Worm (Caenorhabditis elegans) whole organism, L2 larva: ENCODE measurements around the gene C08F8.6.
A peak's percentile ranks its signal among the peaks of the same experiment; 100 is the strongest.

Source experiments
- F13H6.1 ChIP-seq: sonication (generic microtip); optimal IDR thresholded peaks from 2 replicates; lab custom pipeline; 2016; ENCODE audit warnings: missing genetic modification characterization, missing compliant biosample characterization
- R02D3.7 ChIP-seq: fragments of 150-350 bp; optimal IDR thresholded peaks from 2 replicates; lab custom pipeline; 2014; ENCODE audit warnings: missing biosample characterization, missing genetic modification characterization
- Y55F3AM.14 ChIP-seq: fragments of 200-800 bp; sonication (Bioruptor generic); optimal IDR thresholded peaks from 2 replicates; lab custom pipeline; 2018; ENCODE audit warnings: mild to moderate bottlenecking, missing genetic modification characterization, missing compliant biosample characterization
- ZK546.5 ChIP-seq: sonication (generic microtip); optimal IDR thresholded peaks from 2 replicates; lab custom pipeline; 2017; ENCODE audit warnings: missing biosample characterization, missing genetic modification characterization
- alr-1 ChIP-seq: fragments of 150-350 bp; optimal IDR thresholded peaks from 2 replicates; lab custom pipeline; 2014; ENCODE audit warnings: missing biosample characterization, missing genetic modification characterization
- aly-2 ChIP-seq: fragments of 150-350 bp; optimal IDR thresholded peaks from 2 replicates; lab custom pipeline; 2014; ENCODE audit warnings: missing biosample characterization, missing genetic modification characterization
- ama-1 ChIP-seq: fragments of 150-350 bp; optimal IDR thresholded peaks from 2 replicates; lab custom pipeline; 2018; ENCODE audit warnings: inconsistent platforms
- blmp-1 ChIP-seq: sonication (generic microtip); optimal IDR thresholded peaks from 2 replicates; lab custom pipeline; 2017; ENCODE audit warnings: missing genetic modification characterization, mild to moderate bottlenecking, missing compliant biosample characterization, antibody characterized with exemption, moderate library complexity; ENCODE audit not compliant: insufficient read depth
- ceh-16 ChIP-seq: fragments of 150-350 bp; optimal IDR thresholded peaks from 2 replicates; lab custom pipeline; 2014; ENCODE audit warnings: missing biosample characterization, missing genetic modification characterization
- ceh-82 ChIP-seq: fragments of 150-350 bp; optimal IDR thresholded peaks from 2 replicates; lab custom pipeline; 2014; ENCODE audit warnings: missing biosample characterization, missing genetic modification characterization
- crh-2 ChIP-seq: sonication (generic microtip); optimal IDR thresholded peaks from 2 replicates; lab custom pipeline; 2017; ENCODE audit warnings: missing biosample characterization, missing genetic modification characterization
- dmd-4 ChIP-seq: sonication (generic microtip); optimal IDR thresholded peaks from 2 replicates; lab custom pipeline; 2017; ENCODE audit warnings: missing biosample characterization, missing genetic modification characterization
- egl-27 ChIP-seq: sonication (generic microtip); optimal IDR thresholded peaks from 3 replicates; lab custom pipeline; 2017; ENCODE audit warnings: missing biosample characterization, missing genetic modification reagents, missing genetic modification characterization
- elt-1 ChIP-seq: fragments of 150-350 bp; optimal IDR thresholded peaks from 2 replicates; lab custom pipeline; 2014; ENCODE audit warnings: missing biosample characterization, missing genetic modification characterization
- elt-3 ChIP-seq: sonication (generic microtip); optimal IDR thresholded peaks from 2 replicates; lab custom pipeline; 2017; ENCODE audit warnings: missing biosample characterization, missing genetic modification characterization
- fos-1 ChIP-seq: fragments of 150-350 bp; optimal IDR thresholded peaks from 2 replicates; lab custom pipeline; 2014; ENCODE audit warnings: missing biosample characterization, missing genetic modification characterization
- gmeb-1 ChIP-seq: fragments of 150-350 bp; optimal IDR thresholded peaks from 2 replicates; lab custom pipeline; 2014; ENCODE audit warnings: missing biosample characterization, missing genetic modification characterization
- lin-11 ChIP-seq: fragments of 150-350 bp; sonication (generic microtip); optimal IDR thresholded peaks from 2 replicates; lab custom pipeline; 2014; ENCODE audit warnings: missing biosample characterization, missing genetic modification characterization, inconsistent platforms, mixed read lengths
- lin-13 ChIP-seq: fragments of 150-350 bp; optimal IDR thresholded peaks from 2 replicates; lab custom pipeline; 2014; ENCODE audit warnings: missing biosample characterization, missing genetic modification reagents, missing genetic modification characterization
- lin-39 ChIP-seq: fragments of 150-350 bp; optimal IDR thresholded peaks from 2 replicates; lab custom pipeline; 2014; ENCODE audit warnings: missing biosample characterization, missing genetic modification reagents, missing genetic modification characterization
- lsy-2 ChIP-seq, 2 experiments: fragments of 150-350 bp in 1 of 2; sonication (generic microtip) in 1 of 2; optimal IDR thresholded peaks; 2 replicates each; lab custom pipeline; 2014 to 2017; ENCODE audit warnings: missing biosample characterization in 2 of 2, missing genetic modification characterization in 2 of 2
- mab-5 ChIP-seq: fragments of 150-350 bp; optimal IDR thresholded peaks from 2 replicates; lab custom pipeline; 2014; ENCODE audit warnings: missing biosample characterization, missing genetic modification characterization
- mbf-1 ChIP-seq: sonication (generic microtip); optimal IDR thresholded peaks from 2 replicates; lab custom pipeline; 2017; ENCODE audit warnings: missing biosample characterization, missing genetic modification characterization
- mdl-1 ChIP-seq, 2 experiments: fragments of 150-350 bp in 1 of 2; sonication (generic microtip) in 1 of 2; optimal IDR thresholded peaks; 2 replicates each; lab custom pipeline; 2017; ENCODE audit warnings: missing biosample characterization in 2 of 2, missing genetic modification characterization in 2 of 2
- nhr-10 ChIP-seq: sonication (generic microtip); optimal IDR thresholded peaks from 2 replicates; lab custom pipeline; 2017; ENCODE audit warnings: missing biosample characterization, missing genetic modification characterization
- nhr-11 ChIP-seq: fragments of 150-350 bp; optimal IDR thresholded peaks from 2 replicates; lab custom pipeline; 2014; ENCODE audit warnings: missing biosample characterization, missing genetic modification characterization
- nhr-12 ChIP-seq: fragments of 150-350 bp; optimal IDR thresholded peaks from 2 replicates; lab custom pipeline; 2014; ENCODE audit warnings: missing biosample characterization, missing genetic modification characterization
- nhr-129 ChIP-seq: fragments of 150-350 bp; optimal IDR thresholded peaks from 2 replicates; lab custom pipeline; 2014; ENCODE audit warnings: missing biosample characterization, missing genetic modification characterization
- nhr-21 ChIP-seq: fragments of 150-350 bp; optimal IDR thresholded peaks from 2 replicates; lab custom pipeline; 2014; ENCODE audit warnings: missing biosample characterization, missing genetic modification characterization
- nhr-23 ChIP-seq: fragments of 150-350 bp; optimal IDR thresholded peaks from 2 replicates; lab custom pipeline; 2014; ENCODE audit warnings: missing biosample characterization, missing genetic modification reagents, missing genetic modification characterization
- nhr-237 ChIP-seq: fragments of 150-350 bp; optimal IDR thresholded peaks from 2 replicates; lab custom pipeline; 2014; ENCODE audit warnings: missing biosample characterization, missing genetic modification characterization
- nhr-25 ChIP-seq: fragments of 150-350 bp; sonication (generic microtip); optimal IDR thresholded peaks from 3 replicates; lab custom pipeline; 2014; ENCODE audit warnings: missing biosample characterization, missing genetic modification characterization
- nhr-77 ChIP-seq: fragments of 150-350 bp; optimal IDR thresholded peaks from 2 replicates; lab custom pipeline; 2014; ENCODE audit warnings: missing biosample characterization, missing genetic modification characterization
- peb-1 ChIP-seq: fragments of 150-350 bp; optimal IDR thresholded peaks from 2 replicates; lab custom pipeline; 2014; ENCODE audit warnings: missing biosample characterization, missing genetic modification characterization
- sem-4 ChIP-seq: fragments of 150-350 bp; optimal IDR thresholded peaks from 2 replicates; lab custom pipeline; 2014; ENCODE audit warnings: missing biosample characterization, missing genetic modification reagents, missing genetic modification characterization
- skn-1 ChIP-seq: sonication (generic microtip); optimal IDR thresholded peaks from 2 replicates; lab custom pipeline; 2017; ENCODE audit warnings: missing biosample characterization, missing genetic modification characterization
- sma-3 ChIP-seq: sonication (generic microtip); optimal IDR thresholded peaks from 2 replicates; lab custom pipeline; 2016; ENCODE audit warnings: missing genetic modification reagents, missing genetic modification characterization, missing compliant biosample characterization
- sma-9 ChIP-seq, 2 experiments: fragments of 150-350 bp in 1 of 2; sonication (generic microtip) in 1 of 2; optimal IDR thresholded peaks; 2 replicates each; lab custom pipeline; 2014 to 2016; ENCODE audit warnings: missing genetic modification characterization in 2 of 2, mild to moderate bottlenecking in 1 of 2, missing biosample characterization in 1 of 2, missing compliant biosample characterization in 1 of 2, missing genetic modification reagents in 1 of 2, moderate library complexity in 1 of 2
- snpc-4 ChIP-seq: fragments of 150-350 bp; optimal IDR thresholded peaks from 2 replicates; lab custom pipeline; 2014; ENCODE audit warnings: missing biosample characterization, missing genetic modification characterization
- unc-39 ChIP-seq: fragments of 150-350 bp; optimal IDR thresholded peaks from 2 replicates; lab custom pipeline; 2014; ENCODE audit warnings: missing biosample characterization, missing genetic modification characterization
- unc-55 ChIP-seq: fragments of 150-350 bp; sonication (generic microtip); optimal IDR thresholded peaks from 3 replicates; lab custom pipeline; 2014; ENCODE audit warnings: missing biosample characterization, missing genetic modification reagents, missing genetic modification characterization
- unc-62 ChIP-seq: fragments of 150-350 bp; optimal IDR thresholded peaks from 2 replicates; lab custom pipeline; 2014; ENCODE audit warnings: missing biosample characterization, missing genetic modification reagents, missing genetic modification characterization
- zag-1 ChIP-seq: fragments of 150-350 bp; optimal IDR thresholded peaks from 2 replicates; lab custom pipeline; 2014; ENCODE audit warnings: missing biosample characterization, missing genetic modification characterization
- ztf-1 ChIP-seq: fragments of 200-800 bp; sonication (Bioruptor generic); conservative IDR thresholded peaks from 2 replicates; pipeline ENCODE4 v1.3.6; 2022; ENCODE audit warnings: missing genetic modification characterization, missing compliant biosample characterization
- ztf-11 ChIP-seq: sonication (generic microtip); optimal IDR thresholded peaks from 2 replicates; lab custom pipeline; 2017; ENCODE audit warnings: missing biosample characterization, missing genetic modification characterization
- ztf-4 ChIP-seq: fragments of 150-350 bp; optimal IDR thresholded peaks from 2 replicates; lab custom pipeline; 2014; ENCODE audit warnings: missing biosample characterization, missing genetic modification characterization

Gene C08F8.6

ce11 chrIV:11124674-11125073, 40.1 kb downstream of the C08F8.6 start, which contains the start of gene spo-11:
Gene spo-11, minus strand, starts transcription at chrIV:11124862.
- TF ChIP-seq aly-2 (no peak), sem-4 (tag; lab: Kevin White, UChicago) (no peak), egl-27 (no peak), nhr-77 (no peak), mab-5 (no peak), elt-1 (tag; lab: Kevin White, UChicago) (no peak), unc-62 (GFP tag; lab: Kevin White, UChicago) (no peak), sma-3 (no peak), nhr-25 (tag; lab: Kevin White, UChicago) (no peak), unc-39 (tag; lab: Kevin White, UChicago) (no peak), crh-2 (no peak), nhr-12 (tag; lab: Kevin White, UChicago) (no peak), ZK546.5 (no peak), unc-55 (GFP tag; lab: Kevin White, UChicago) (no peak), nhr-23 (no peak), ama-1 (lab: Kevin White, UChicago) (no peak)

ce11 chrIV:11119972-11120562, 44.7 kb downstream of the C08F8.6 start:
- TF ChIP-seq elt-3 (tag; lab: Kevin White, UChicago) (no peak), snpc-4 (tag; lab: Kevin White, UChicago) (no peak), nhr-77 (no peak), lsy-2 (tag; optimal IDR thresholded peaks at IDR 0.05; lab: Kevin White, UChicago) (no peak), mbf-1 (no peak), ZK546.5 (no peak), nhr-25 (tag; lab: Kevin White, UChicago) (no peak), unc-55 (GFP tag; lab: Kevin White, UChicago) (no peak), peb-1 (no peak), blmp-1 (tag; lab: Kevin White, UChicago) (no peak), fos-1 (tag; lab: Kevin White, UChicago) (no peak), ceh-82 (tag; lab: Kevin White, UChicago) (no peak), ceh-16 (tag; lab: Kevin White, UChicago) (peak; percentile 41), lin-11 (no peak), unc-62 (GFP tag; lab: Kevin White, UChicago) (no peak), nhr-11 (tag; lab: Kevin White, UChicago) (no peak), ztf-11 (no peak), lin-13 (GFP tag; lab: Kevin White, UChicago) (no peak), nhr-129 (no peak), nhr-12 (tag; lab: Kevin White, UChicago) (no peak), zag-1 (tag; lab: Kevin White, UChicago) (no peak), elt-1 (tag; lab: Kevin White, UChicago) (peak; percentile 84), mab-5 (no peak), egl-27 (no peak), alr-1 (tag; lab: Kevin White, UChicago) (no peak), ztf-1 (no peak), nhr-21 (tag; lab: Kevin White, UChicago) (peak; percentile 20), nhr-10 (no peak), Y55F3AM.14 (no peak), R02D3.7 (tag; lab: Kevin White, UChicago) (no peak), F13H6.1 (tag; lab: Kevin White, UChicago) (peak; percentile 47), nhr-237 (tag; lab: Kevin White, UChicago) (no peak), sma-3 (no peak), lin-39 (tag; lab: Kevin White, UChicago) (no peak), gmeb-1 (tag; lab: Kevin White, UChicago) (no peak), dmd-4 (no peak)

ce11 chrIV:11118837-11119491, 45.8 kb downstream of the C08F8.6 start, which contains the start of the genes imp-2 and enpl-1:
Gene imp-2, minus strand, starts transcription at chrIV:11118887.
Gene enpl-1, plus strand, starts transcription at chrIV:11119298.
- peak; percentile 94 for TF ChIP-seq nhr-129
- peak; percentile 82 for TF ChIP-seq egl-27
- TF ChIP-seq mab-5: peak; percentile 89
- TF ChIP-seq crh-2: peak; percentile 98
- TF ChIP-seq mbf-1: no peak
- no peak for TF ChIP-seq skn-1 (tag; lab: Kevin White, UChicago)
- peak; percentile 70 to 97 for TF ChIP-seq mdl-1 (tag; optimal IDR thresholded peaks at IDR 0.05; lab: Kevin White, UChicago)
- TF ChIP-seq fos-1 (tag; lab: Kevin White, UChicago): peak; percentile 86
- TF ChIP-seq nhr-23: peak; percentile 25
- TF ChIP-seq snpc-4 (tag; lab: Kevin White, UChicago): peak; percentile 34
- peak; percentile 21 for TF ChIP-seq nhr-237 (tag; lab: Kevin White, UChicago)
- TF ChIP-seq lsy-2 (tag; optimal IDR thresholded peaks at IDR 0.05; lab: Kevin White, UChicago): peak; percentile 90 to 96
- peak; percentile 93 for TF ChIP-seq lin-11
- TF ChIP-seq ztf-4 (tag; lab: Kevin White, UChicago): peak; percentile 69
- TF ChIP-seq peb-1: no peak
- no peak for TF ChIP-seq ztf-1
- TF ChIP-seq sma-9 (GFP tag; optimal IDR thresholded peaks at IDR 0.05; lab: Kevin White, UChicago): peak; percentile 81
- no peak for TF ChIP-seq sma-9 (tag; optimal IDR thresholded peaks at IDR 0.05; lab: Kevin White, UChicago)
- TF ChIP-seq elt-1 (tag; lab: Kevin White, UChicago): no peak
- peak; percentile 78 for TF ChIP-seq nhr-25 (tag; lab: Kevin White, UChicago)
- TF ChIP-seq Y55F3AM.14: peak; percentile 34
- TF ChIP-seq nhr-77: peak; percentile 62
- no peak for TF ChIP-seq unc-39 (tag; lab: Kevin White, UChicago)
- TF ChIP-seq ztf-11: no peak
- no peak for TF ChIP-seq ama-1 (lab: Kevin White, UChicago)
- peak; percentile 74 for TF ChIP-seq sem-4 (tag; lab: Kevin White, UChicago)
- peak; percentile 34 for TF ChIP-seq ZK546.5
- TF ChIP-seq unc-55 (GFP tag; lab: Kevin White, UChicago): peak; percentile 92
